Fruit fly (Drosophila melanogaster) whole organism, wandering third instar larva: Measurements from ENCODE around the gene Krn.

Experiments
- Abd-B ChIP-seq: fragments of >200 bp; optimal IDR thresholded peaks from 2 replicates; lab custom pipeline; 2017; ENCODE audit warnings: missing biosample characterization, missing genetic modification characterization
- rgr ChIP-seq: fragments of 200-800 bp; sonication (Bioruptor generic); optimal IDR thresholded peaks from 3 replicates; lab custom pipeline; 2016; ENCODE audit warnings: missing biosample characterization, mild to moderate bottlenecking, missing genetic modification characterization
- sage ChIP-seq: fragments of 200-800 bp; sonication (Bioruptor generic); optimal IDR thresholded peaks from 2 replicates; lab custom pipeline; 2016; ENCODE audit warnings: missing biosample characterization, mild to moderate bottlenecking, missing genetic modification characterization

dm6 chr3L:17643985-17644905 is 9.8 kb downstream of the Krn start:
- no peak for TF ChIP-seq Abd-B
- TF ChIP-seq rgr, result no peak
- TF ChIP-seq sage (GFP tag; lab: Kevin White, UChicago), result no peak
